Fruit fly (Drosophila melanogaster) whole organism, wandering third instar larva: ENCODE measurements around the gene red.
A peak's percentile ranks its signal among the peaks of the same experiment; 100 is the strongest.

ENCODE experiments used
- Abd-B ChIP-seq: fragments of >200 bp; optimal IDR thresholded peaks from 2 replicates; lab custom pipeline; 2017; ENCODE audit warnings: missing biosample characterization, missing genetic modification characterization
- CG32264 ChIP-seq: fragments of 200-800 bp; sonication (Bioruptor generic); optimal IDR thresholded peaks from 2 replicates; lab custom pipeline; 2016; ENCODE audit warnings: missing biosample characterization, missing genetic modification characterization
- CrebA ChIP-seq: fragments of 200-800 bp; sonication (Bioruptor generic); optimal IDR thresholded peaks from 2 replicates; lab custom pipeline; 2016; ENCODE audit warnings: missing biosample characterization, mild to moderate bottlenecking, missing genetic modification characterization, borderline replicate concordance
- Dfd ChIP-seq: fragments of >200 bp; optimal IDR thresholded peaks from 2 replicates; lab custom pipeline; 2017; ENCODE audit warnings: missing biosample characterization, missing genetic modification characterization
- Dif ChIP-seq: fragments of 200-275, 200-300 bp; sonication (Bioruptor generic); optimal IDR thresholded peaks from 2 replicates; lab custom pipeline; 2018; ENCODE audit warnings: missing biosample characterization, missing genetic modification characterization; ENCODE audit not compliant: partially characterized antibody
- HLH106 ChIP-seq: fragments of 200-800 bp; optimal IDR thresholded peaks from 3 replicates; lab custom pipeline; 2019; ENCODE audit warnings: missing biosample characterization, mild to moderate bottlenecking, missing genetic modification characterization, moderate library complexity
- Hnf4 ChIP-seq: fragments of 200-800 bp; sonication (Bioruptor generic); optimal IDR thresholded peaks from 2 replicates; lab custom pipeline; 2016; ENCODE audit warnings: missing biosample characterization, mild to moderate bottlenecking, missing genetic modification characterization
- Hr83 ChIP-seq: fragments of 200-300 bp; sonication (Bioruptor generic); optimal IDR thresholded peaks from 2 replicates; lab custom pipeline; 2016; ENCODE audit warnings: missing biosample characterization, mild to moderate bottlenecking, missing genetic modification characterization, moderate library complexity; ENCODE audit not compliant: poor library complexity, severe bottlenecking
- Jra ChIP-seq: sonication (Bioruptor generic); optimal IDR thresholded peaks from 2 replicates; lab custom pipeline; 2016; ENCODE audit warnings: missing biosample characterization, missing genetic modification characterization
- Mio ChIP-seq: sonication (Bioruptor generic); optimal IDR thresholded peaks from 2 replicates; lab custom pipeline; 2016; ENCODE audit warnings: missing biosample characterization, missing genetic modification characterization
- Myc ChIP-seq: fragments of >200 bp; optimal IDR thresholded peaks from 2 replicates; lab custom pipeline; 2017
- N ChIP-seq: fragments of >200 bp; optimal IDR thresholded peaks from 2 replicates; lab custom pipeline; 2018; ENCODE audit warnings: missing biosample characterization, missing external identifiers, missing genetic modification characterization
- OdsH ChIP-seq: fragments of 200-800 bp; sonication (Bioruptor generic); optimal IDR thresholded peaks from 2 replicates; lab custom pipeline; 2016; ENCODE audit warnings: missing biosample characterization, mild to moderate bottlenecking, missing genetic modification characterization
- Rel ChIP-seq, 2 experiments: fragments of 200-800 bp; sonication (Bioruptor generic) in 1 of 2; optimal IDR thresholded peaks; 2 replicates in 1 of 2; 3 replicates in 1 of 2; lab custom pipeline; 2016 to 2019; ENCODE audit warnings: mild to moderate bottlenecking in 2 of 2, missing biosample characterization in 2 of 2, missing genetic modification characterization in 2 of 2, moderate library complexity in 1 of 2
- Sp1 ChIP-seq: fragments of 200-800 bp; sonication (Bioruptor generic); optimal IDR thresholded peaks from 3 replicates; lab custom pipeline; 2019; ENCODE audit warnings: missing biosample characterization, mild to moderate bottlenecking, missing genetic modification characterization, moderate library complexity
- Vsx2 ChIP-seq: fragments of 200-300, 225-300 bp; sonication (Bioruptor generic); optimal IDR thresholded peaks from 2 replicates; lab custom pipeline; 2018; ENCODE audit warnings: missing biosample characterization, missing genetic modification characterization; ENCODE audit not compliant: partially characterized antibody
- br ChIP-seq: fragments of 200-800 bp; sonication (Bioruptor generic); optimal IDR thresholded peaks from 2 replicates; lab custom pipeline; 2016; ENCODE audit warnings: missing biosample characterization, missing genetic modification characterization
- brk ChIP-seq: fragments of 200-800 bp; sonication (Bioruptor generic); optimal IDR thresholded peaks from 2 replicates; lab custom pipeline; 2016; ENCODE audit warnings: missing biosample characterization, mild to moderate bottlenecking, missing genetic modification characterization
- dl ChIP-seq, 2 experiments: fragments of 175-275, 200-275 bp in 1 of 2; fragments of 200-275 bp in 1 of 2; sonication (Bioruptor generic); optimal IDR thresholded peaks; lab custom pipeline; 2018; ENCODE audit warnings: mild to moderate bottlenecking in 2 of 2, missing biosample characterization in 2 of 2, missing genetic modification characterization in 2 of 2, moderate library complexity in 2 of 2; ENCODE audit not compliant: partially characterized antibody in 2 of 2, insufficient read depth in 1 of 2
- dmrt93B ChIP-seq: fragments of 200-800 bp; sonication (Bioruptor generic); optimal IDR thresholded peaks from 2 replicates; lab custom pipeline; 2018; ENCODE audit warnings: missing biosample characterization, mild to moderate bottlenecking, missing genetic modification characterization
- dsf ChIP-seq: sonication (Bioruptor generic); optimal IDR thresholded peaks from 2 replicates; lab custom pipeline; 2016; ENCODE audit warnings: missing biosample characterization, missing genetic modification characterization, borderline replicate concordance
- ey ChIP-seq: fragments of 200-800 bp; sonication (Bioruptor generic); optimal IDR thresholded peaks from 2 replicates; lab custom pipeline; 2016; ENCODE audit warnings: missing biosample characterization, missing genetic modification characterization
- foxo ChIP-seq, 2 experiments: fragments of 200-800 bp; sonication (Bioruptor generic); optimal IDR thresholded peaks; 2 replicates in 1 of 2; 3 replicates in 1 of 2; lab custom pipeline; 2016 to 2017; ENCODE audit warnings: missing biosample characterization in 2 of 2, missing genetic modification characterization in 2 of 2
- fru ChIP-seq: fragments of 200-800 bp; sonication (Bioruptor generic); optimal IDR thresholded peaks from 3 replicates; lab custom pipeline; 2016; ENCODE audit warnings: missing biosample characterization, mild to moderate bottlenecking, missing genetic modification characterization
- jim ChIP-seq: fragments of 175-275, 200-325 bp; sonication (Bioruptor generic); optimal IDR thresholded peaks from 2 replicates; lab custom pipeline; 2016; ENCODE audit warnings: missing biosample characterization, mild to moderate bottlenecking, missing genetic modification characterization
- sv ChIP-seq: fragments of 200-800 bp; sonication (Bioruptor generic); optimal IDR thresholded peaks from 3 replicates; lab custom pipeline; 2016; ENCODE audit warnings: missing biosample characterization, missing genetic modification characterization
- woc ChIP-seq: sonication (Bioruptor generic); optimal IDR thresholded peaks from 2 replicates; lab custom pipeline; 2016; ENCODE audit warnings: missing biosample characterization, mild to moderate bottlenecking, missing genetic modification characterization

The red gene

DNA sequence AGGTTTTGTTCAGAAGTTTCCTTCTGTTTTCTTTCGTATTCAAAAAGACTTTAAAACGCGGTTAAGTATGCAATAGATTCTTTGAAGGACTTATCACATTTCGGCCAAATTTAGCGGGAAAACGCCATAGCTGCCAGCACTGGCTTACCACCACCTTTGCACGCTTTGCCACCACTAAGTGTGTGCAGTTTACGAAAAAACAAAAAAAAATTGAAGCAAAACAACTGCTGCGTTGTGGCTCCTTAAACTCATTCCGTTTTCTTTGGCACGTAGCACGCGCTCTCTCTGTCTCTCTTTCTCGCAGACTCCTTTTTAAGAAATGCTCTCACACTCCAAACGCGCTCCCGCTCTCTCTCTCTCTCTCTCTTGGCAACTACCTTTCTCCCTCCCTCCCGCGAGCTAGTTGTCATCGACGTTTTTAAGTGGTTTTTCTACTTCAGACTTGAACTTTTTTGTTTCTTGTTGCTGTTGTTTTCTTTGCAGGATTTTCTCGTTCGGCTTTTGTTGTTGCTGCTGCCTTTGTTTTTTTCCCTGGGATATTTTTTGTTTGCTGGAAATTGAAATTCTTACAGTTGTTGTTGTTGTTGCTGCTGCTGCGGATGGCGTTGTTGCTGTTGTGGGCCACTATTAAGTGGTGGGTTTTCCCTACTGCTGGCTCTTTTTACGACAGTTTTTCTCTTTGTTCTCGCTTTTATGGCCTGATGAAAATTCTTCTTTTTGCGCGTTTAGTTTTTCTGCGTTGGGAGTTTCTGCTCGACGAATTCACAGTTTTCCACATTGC is 10.2 kb upstream of the red start:
- TF ChIP-seq brk (no peak), CG32264 (GFP tag; lab: Kevin White, UChicago) (no peak), foxo (GFP tag; optimal IDR thresholded peaks at IDR 0.05; lab: Kevin White, UChicago) (no peak), Abd-B (GFP tag; lab: Kevin White, UChicago) (no peak), Jra (GFP tag; lab: Kevin White, UChicago) (no peak), Dif (peak; percentile 79), jim (GFP tag; lab: Kevin White, UChicago) (peak; percentile 50), ey (GFP tag; lab: Kevin White, UChicago) (no peak), Vsx2 (GFP tag; lab: Kevin White, UChicago) (peak; percentile 80), Hr83 (GFP tag; lab: Kevin White, UChicago) (peak; percentile 68), CrebA (peak; percentile 34), dl (GFP tag; optimal IDR thresholded peaks at IDR 0.05; lab: Kevin White, UChicago; ENCODE audit: insufficient read depth in 1 of 2, partially characterized antibody in 2 of 2) (peak; percentile 70 to 87), Myc (peak; percentile 94), Sp1 (GFP tag; lab: Kevin White, UChicago) (no peak), N (GFP tag; lab: Kevin White, UChicago) (no peak), br (GFP tag; lab: Kevin White, UChicago) (no peak), Dfd (peak; percentile 29), fru (peak; percentile 9), HLH106 (tag; lab: Kevin White, UChicago) (peak; percentile 25), Hnf4 (GFP tag; lab: Kevin White, UChicago) (no peak), Rel (GFP tag; optimal IDR thresholded peaks at IDR 0.05; lab: Kevin White, UChicago) (peak; percentile 31), Rel (tag; optimal IDR thresholded peaks at IDR 0.05; lab: Kevin White, UChicago) (peak; percentile 0), dsf (GFP tag; lab: Kevin White, UChicago) (no peak)
- TF ChIP-seq, all 38 proteins: peak for 11

DNA sequence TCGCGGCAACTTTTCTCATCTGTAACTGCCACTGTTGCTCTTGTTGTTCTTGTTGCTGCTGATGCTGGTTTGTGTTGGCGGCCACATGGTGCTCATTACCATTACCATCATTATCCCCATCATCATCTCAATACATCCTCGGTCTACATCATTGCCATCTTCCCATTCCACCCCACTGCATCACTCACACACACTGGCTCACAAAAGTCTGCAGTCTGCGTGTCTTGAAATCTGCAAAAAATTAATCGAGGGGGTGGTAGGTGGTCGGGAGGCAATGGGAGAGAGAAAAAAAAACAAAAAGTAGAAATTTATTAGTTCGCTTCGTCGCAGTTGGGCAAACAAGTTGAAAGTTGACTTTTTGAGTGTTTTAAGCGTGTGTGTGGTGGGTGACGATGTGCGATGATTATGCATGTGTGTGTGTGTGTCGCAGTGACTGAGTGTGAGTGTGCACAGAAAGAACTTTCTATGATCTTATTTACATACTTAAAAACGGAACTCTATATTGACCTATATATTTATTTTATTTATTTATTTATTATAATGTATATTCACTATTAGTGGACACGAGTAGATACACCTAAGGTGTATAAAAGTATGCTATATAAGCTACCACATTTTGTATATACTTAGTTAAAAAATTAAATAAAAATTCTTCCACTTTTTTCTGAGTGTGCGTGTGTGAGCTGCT is 9.4 kb upstream of the red start:
- TF ChIP-seq HLH106 (tag; lab: Kevin White, UChicago): peak; percentile 21
- TF ChIP-seq foxo (GFP tag; optimal IDR thresholded peaks at IDR 0.05; lab: Kevin White, UChicago): no peak

DNA sequence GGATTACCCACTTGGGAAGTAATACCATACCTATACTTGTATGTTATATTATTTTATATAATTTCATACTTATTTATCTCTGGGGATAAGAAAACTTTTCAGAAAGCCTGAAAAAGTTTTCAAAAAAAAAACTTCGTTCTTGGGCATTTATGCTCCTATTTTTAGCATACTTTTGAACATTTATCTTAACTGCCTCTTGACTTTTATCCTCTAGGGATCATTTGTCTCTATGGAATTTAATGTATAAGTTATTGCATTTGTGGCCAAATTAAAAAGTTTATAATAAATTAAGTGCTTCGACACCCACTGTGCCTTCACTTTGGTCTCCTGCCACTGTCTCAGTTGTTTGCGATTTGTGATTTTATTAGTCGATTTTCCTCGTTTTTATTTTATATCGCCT is 8.5 kb upstream of the red start:
- no peak for TF ChIP-seq CrebA
- no peak for TF ChIP-seq sv (GFP tag; lab: Kevin White, UChicago)
- TF ChIP-seq br (GFP tag; lab: Kevin White, UChicago): no peak
- TF ChIP-seq Hr83 (GFP tag; lab: Kevin White, UChicago): no peak
- peak; percentile 10 for TF ChIP-seq HLH106 (tag; lab: Kevin White, UChicago)
- TF ChIP-seq Dif: no peak
- no peak for TF ChIP-seq dmrt93B (GFP tag; lab: Kevin White, UChicago)
- no peak for TF ChIP-seq Mio (GFP tag; lab: Kevin White, UChicago)
- no peak for TF ChIP-seq woc (GFP tag; lab: Kevin White, UChicago)
- no peak for TF ChIP-seq N (GFP tag; lab: Kevin White, UChicago)
- no peak for TF ChIP-seq brk
- TF ChIP-seq OdsH (GFP tag; lab: Kevin White, UChicago): peak; percentile 13
- peak; percentile 11 for TF ChIP-seq Sp1 (GFP tag; lab: Kevin White, UChicago)
- TF ChIP-seq, all 38 proteins: peak for 3

DNA sequence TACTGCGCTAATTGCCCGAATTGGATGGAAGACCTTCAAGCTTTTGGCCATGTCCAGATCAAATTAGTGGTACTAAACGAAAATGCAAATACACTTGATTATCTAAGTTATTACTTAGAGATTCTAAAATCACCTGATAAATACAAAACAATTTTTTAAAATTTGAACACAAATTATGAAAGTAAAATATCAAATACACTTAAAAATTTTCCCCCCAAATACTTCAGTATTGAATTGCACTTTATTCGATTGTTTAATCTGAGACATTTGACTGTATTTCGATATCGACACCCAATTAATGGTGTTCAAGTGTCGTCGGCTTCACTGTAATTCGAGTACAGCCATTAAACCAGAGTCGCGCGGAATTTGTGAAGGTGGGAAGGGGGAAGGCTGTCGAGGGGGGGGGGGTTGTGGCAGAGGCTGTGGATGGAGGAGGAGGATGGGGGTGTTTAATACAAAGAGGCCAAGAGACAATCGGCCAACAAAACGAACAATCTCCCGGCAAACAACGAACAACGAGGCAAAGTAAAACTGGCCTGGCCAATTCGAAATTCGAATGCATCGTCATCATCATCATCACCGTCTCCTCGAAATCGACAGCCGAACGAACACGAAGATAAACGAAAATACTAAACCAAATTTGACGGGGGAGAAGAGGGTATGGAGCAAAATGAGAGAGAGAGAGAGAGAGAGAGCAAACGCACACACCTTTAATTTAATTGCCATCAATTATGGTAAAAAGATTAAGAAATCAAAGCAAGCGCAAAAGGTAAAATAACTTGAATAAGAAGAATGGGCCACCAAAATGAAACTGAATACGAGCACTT is 6.4 kb upstream of the red start:
- TF ChIP-seq Dif (peak; percentile 48), Vsx2 (GFP tag; lab: Kevin White, UChicago) (peak; percentile 64), Hnf4 (GFP tag; lab: Kevin White, UChicago) (no peak), HLH106 (tag; lab: Kevin White, UChicago) (peak; percentile 15), dl (GFP tag; optimal IDR thresholded peaks at IDR 0.05; lab: Kevin White, UChicago; ENCODE audit: insufficient read depth in 1 of 2, partially characterized antibody in 2 of 2) (no peak)
